Worm (Caenorhabditis elegans) whole organism, L4/young adult: Measurements from ENCODE around the gene str-254.

ENCODE experiments used
- W03F9.2 ChIP-seq: fragments of 150-350 bp; optimal IDR thresholded peaks from 2 replicates; lab custom pipeline; 2014; ENCODE audit warnings: missing biosample characterization, missing genetic modification characterization
- dao-5 ChIP-seq: sonication (generic microtip); optimal IDR thresholded peaks from 2 replicates; lab custom pipeline; 2016; ENCODE audit warnings: missing genotype, missing genetic modification characterization, moderate library complexity, missing compliant biosample characterization
- him-1 ChIP-seq: sonication (generic microtip); optimal IDR thresholded peaks from 2 replicates; lab custom pipeline; 2016; ENCODE audit warnings: missing genotype, missing genetic modification reagents, missing genetic modification characterization, missing compliant biosample characterization

DNA sequence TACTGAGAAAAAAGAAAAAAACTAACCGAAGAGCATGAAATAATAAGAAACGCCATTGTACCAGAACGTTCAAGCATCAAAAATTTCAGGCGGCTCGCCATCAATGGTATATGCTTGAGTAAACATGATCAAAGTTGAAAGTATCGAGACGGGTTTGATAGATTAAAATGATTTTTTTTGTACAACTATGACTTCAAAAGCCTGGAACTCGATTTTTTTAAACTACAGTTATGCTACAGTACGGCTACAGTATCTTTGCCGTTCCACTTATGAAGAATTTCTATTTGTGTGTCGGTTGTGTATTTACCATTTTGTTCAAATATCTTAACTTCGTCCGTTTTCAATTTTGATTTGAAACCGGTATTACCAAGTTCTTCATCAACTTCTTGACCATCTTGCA lies 1.8 kb upstream of the str-254 start, which contains the start of gene str-97:
- no peak for TF ChIP-seq him-1 (tag; lab: Kevin White, UChicago)
- no peak for TF ChIP-seq dao-5 (tag; lab: Kevin White, UChicago)
- no peak for TF ChIP-seq W03F9.2 (tag; lab: Kevin White, UChicago)
